Fruit fly (Drosophila melanogaster) whole organism, adult: ENCODE measurements around the gene Ufl1.

Experiments used
- CG11617 ChIP-seq: fragments of 200-800 bp; sonication (Bioruptor generic); optimal IDR thresholded peaks from 2 replicates; lab custom pipeline; 2017; ENCODE audit warnings: mild to moderate bottlenecking, missing biosample characterization, missing genetic modification reagents, missing genetic modification characterization
- CG12768 ChIP-seq: fragments of 200-800 bp; sonication (Bioruptor generic); optimal IDR thresholded peaks from 2 replicates; lab custom pipeline; 2017; ENCODE audit warnings: missing biosample characterization, missing genetic modification characterization, mild to moderate bottlenecking, moderate library complexity, missing genetic modification reagents
- CG14711 ChIP-seq: fragments of 200-800 bp; sonication (Bioruptor generic); optimal IDR thresholded peaks from 2 replicates; lab custom pipeline; 2018; ENCODE audit warnings: missing biosample characterization, mild to moderate bottlenecking, missing genetic modification characterization, moderate library complexity
- CG1620 ChIP-seq: fragments of 200-800 bp; sonication (Bioruptor generic); optimal IDR thresholded peaks from 2 replicates; lab custom pipeline; 2016; ENCODE audit warnings: missing biosample characterization, missing genetic modification characterization
- CG33017 ChIP-seq: fragments of 200-800 bp; sonication (Bioruptor generic); optimal IDR thresholded peaks from 2 replicates; lab custom pipeline; 2018; ENCODE audit warnings: missing biosample characterization, mild to moderate bottlenecking, missing genetic modification characterization, moderate library complexity
- CG5204 ChIP-seq: fragments of 200-800 bp; sonication (Bioruptor generic); optimal IDR thresholded peaks from 2 replicates; lab custom pipeline; 2016; ENCODE audit warnings: missing biosample characterization, missing genetic modification characterization
- CG7045 ChIP-seq: fragments of 200-800 bp; sonication (Bioruptor generic); optimal IDR thresholded peaks from 2 replicates; lab custom pipeline; 2017; ENCODE audit warnings: missing biosample characterization, mild to moderate bottlenecking, missing genetic modification characterization
- CG7101 ChIP-seq: fragments of 200-800 bp; sonication (Bioruptor generic); optimal IDR thresholded peaks from 2 replicates; lab custom pipeline; 2018; ENCODE audit warnings: missing biosample characterization, mild to moderate bottlenecking, missing genetic modification characterization, moderate library complexity
- Clk ChIP-seq: fragments of 200-800 bp; sonication (Bioruptor generic); optimal IDR thresholded peaks from 2 replicates; lab custom pipeline; 2017; ENCODE audit warnings: missing biosample characterization, missing genetic modification characterization
- Crg-1 ChIP-seq: fragments of 200-800 bp; sonication (Bioruptor generic); optimal IDR thresholded peaks from 2 replicates; lab custom pipeline; 2016; ENCODE audit warnings: missing biosample characterization, missing genetic modification characterization
- Hr96 ChIP-seq: fragments of 200-800 bp; sonication (Bioruptor generic); optimal IDR thresholded peaks from 2 replicates; lab custom pipeline; 2016; ENCODE audit warnings: missing biosample characterization, missing genetic modification characterization
- Mnt ChIP-seq: fragments of 200-800 bp; sonication (Bioruptor generic); optimal IDR thresholded peaks from 2 replicates; lab custom pipeline; 2016; ENCODE audit warnings: missing biosample characterization, mild to moderate bottlenecking, missing genetic modification characterization
- bab1 ChIP-seq: fragments of 200-800 bp; sonication (Bioruptor generic); optimal IDR thresholded peaks from 3 replicates; lab custom pipeline; 2019; ENCODE audit warnings: missing biosample characterization, mild to moderate bottlenecking, missing genetic modification characterization, moderate library complexity
- cic ChIP-seq: fragments of 200-800 bp; sonication (Bioruptor generic); optimal IDR thresholded peaks from 2 replicates; lab custom pipeline; 2017; ENCODE audit warnings: missing biosample characterization, mild to moderate bottlenecking, missing genetic modification characterization, moderate library complexity
- cnc ChIP-seq, 2 experiments: fragments of >200 bp; optimal IDR thresholded peaks; 2 replicates each; lab custom pipeline; 2017
- kay ChIP-seq: fragments of 200-800 bp; sonication (Bioruptor generic); peaks from one replicate; lab custom pipeline; 2016; ENCODE audit warnings: missing biosample characterization, missing genetic modification characterization, borderline replicate concordance
- ovo ChIP-seq: fragments of 200-800 bp; sonication (Bioruptor generic); optimal IDR thresholded peaks from 2 replicates; lab custom pipeline; 2016; ENCODE audit warnings: missing biosample characterization, missing genetic modification characterization
- pad ChIP-seq: fragments of 200-800 bp; sonication (Bioruptor generic); optimal IDR thresholded peaks from 3 replicates; lab custom pipeline; 2017; ENCODE audit warnings: missing biosample characterization, missing genetic modification characterization, mild to moderate bottlenecking, moderate library complexity, missing genetic modification reagents
- tj ChIP-seq: fragments of 200-800 bp; sonication (Bioruptor generic); optimal IDR thresholded peaks from 3 replicates; lab custom pipeline; 2017; ENCODE audit warnings: missing biosample characterization, mild to moderate bottlenecking, missing genetic modification characterization, moderate library complexity
- toe ChIP-seq: fragments of 200-800 bp; sonication (Bioruptor generic); optimal IDR thresholded peaks from 2 replicates; lab custom pipeline; 2016; ENCODE audit warnings: missing biosample characterization, missing genetic modification characterization

Gene Ufl1

DNA sequence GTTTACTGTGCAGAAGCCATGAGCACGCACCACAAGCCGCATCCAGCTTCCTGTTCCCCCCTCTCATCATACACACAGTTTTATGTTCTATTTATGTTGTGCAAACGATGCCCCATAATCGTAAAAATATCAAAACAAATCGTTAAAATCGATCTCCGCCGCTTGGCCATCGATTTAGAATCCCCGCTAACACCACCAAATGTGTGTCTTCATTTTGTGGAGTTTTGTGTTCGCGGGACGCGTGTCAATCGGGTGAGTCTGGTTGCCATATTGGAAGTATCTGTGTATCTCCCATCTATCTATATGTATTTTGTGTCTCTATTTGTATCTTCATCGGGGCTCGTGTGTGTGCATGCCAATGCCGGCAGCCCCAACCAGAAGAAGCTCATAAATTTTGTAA is 39.8 kb downstream of the Ufl1 start:
- no peak for TF ChIP-seq CG12768 (GFP tag; lab: Kevin White, UChicago)
- TF ChIP-seq CG1620 (GFP tag; lab: Kevin White, UChicago): no peak
- no peak for TF ChIP-seq CG5204 (GFP tag; lab: Kevin White, UChicago)
- TF ChIP-seq tj (GFP tag; lab: Kevin White, UChicago): no peak
- no peak for TF ChIP-seq CG7045 (GFP tag; lab: Kevin White, UChicago)
- TF ChIP-seq Mnt (GFP tag; lab: Kevin White, UChicago): no peak
- no peak for TF ChIP-seq ovo (GFP tag; lab: Kevin White, UChicago)
- TF ChIP-seq pad (GFP tag; lab: Kevin White, UChicago): no peak
- no peak for TF ChIP-seq CG33017 (tag; lab: Kevin White, UChicago)
- no peak for TF ChIP-seq bab1 (GFP tag; lab: Kevin White, UChicago)
- no peak for TF ChIP-seq kay (GFP tag; lab: Kevin White, UChicago)
- TF ChIP-seq Clk (GFP tag; lab: Kevin White, UChicago): no peak
- TF ChIP-seq CG7101 (tag; lab: Kevin White, UChicago): no peak
- no peak for TF ChIP-seq CG14711
- TF ChIP-seq Hr96 (GFP tag; lab: Kevin White, UChicago): no peak
- TF ChIP-seq cnc (optimal IDR thresholded peaks at IDR 0.05; lab: Kevin White, UChicago): no peak
- no peak for TF ChIP-seq Crg-1 (GFP tag; lab: Kevin White, UChicago)
- TF ChIP-seq toe (GFP tag; lab: Kevin White, UChicago): no peak
- TF ChIP-seq cic (GFP tag; lab: Kevin White, UChicago): no peak
- no peak for TF ChIP-seq CG11617

DNA sequence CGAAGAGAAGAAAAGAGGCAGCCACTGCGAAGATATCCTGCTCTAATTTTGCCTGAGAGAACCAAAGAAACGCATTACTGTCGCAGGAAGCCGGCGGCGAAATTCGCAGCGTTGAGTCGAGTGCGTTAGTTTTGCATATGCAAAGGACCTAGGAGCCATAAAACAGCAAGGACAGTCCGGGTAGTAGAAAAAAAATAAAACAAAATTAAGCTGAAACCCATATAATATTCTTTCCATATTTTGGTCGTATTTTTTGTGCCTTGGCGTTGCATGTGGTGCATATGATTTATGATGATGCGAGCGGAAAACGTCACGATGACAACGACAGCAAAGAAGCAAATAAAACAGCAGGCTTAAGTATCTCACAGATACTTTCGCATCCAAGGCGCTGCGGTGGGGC is 40.5 kb downstream of the Ufl1 start:
- TF ChIP-seq Mnt (GFP tag; lab: Kevin White, UChicago) (no peak), CG5204 (GFP tag; lab: Kevin White, UChicago) (no peak), cic (GFP tag; lab: Kevin White, UChicago) (no peak), CG1620 (GFP tag; lab: Kevin White, UChicago) (no peak), CG7101 (tag; lab: Kevin White, UChicago) (no peak), CG33017 (tag; lab: Kevin White, UChicago) (no peak), CG11617 (no peak)

DNA sequence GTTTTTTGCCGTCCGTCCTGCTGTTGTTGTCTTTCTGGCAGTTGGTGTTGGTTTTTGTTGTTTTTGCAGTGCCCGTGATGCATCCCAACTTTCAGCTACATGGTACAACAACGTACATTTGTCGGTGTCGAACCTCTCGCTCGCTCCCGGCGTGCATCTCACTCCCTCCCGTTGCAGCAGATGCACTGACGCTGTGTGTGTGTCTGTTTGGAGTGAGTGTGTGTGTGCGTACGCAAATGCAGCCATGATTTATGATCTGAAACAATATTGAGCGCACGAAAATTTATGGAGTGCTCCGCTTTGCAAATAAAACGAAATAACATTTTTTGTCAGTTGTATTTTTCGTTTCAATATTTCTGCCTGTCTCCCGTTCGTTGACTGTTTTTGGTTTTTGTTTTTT is 42.7 kb downstream of the Ufl1 start:
- TF ChIP-seq kay (GFP tag; lab: Kevin White, UChicago): no peak
- TF ChIP-seq CG7101 (tag; lab: Kevin White, UChicago): no peak
- TF ChIP-seq CG7045 (GFP tag; lab: Kevin White, UChicago): no peak
- TF ChIP-seq Crg-1 (GFP tag; lab: Kevin White, UChicago): no peak
- TF ChIP-seq CG5204 (GFP tag; lab: Kevin White, UChicago): no peak

DNA sequence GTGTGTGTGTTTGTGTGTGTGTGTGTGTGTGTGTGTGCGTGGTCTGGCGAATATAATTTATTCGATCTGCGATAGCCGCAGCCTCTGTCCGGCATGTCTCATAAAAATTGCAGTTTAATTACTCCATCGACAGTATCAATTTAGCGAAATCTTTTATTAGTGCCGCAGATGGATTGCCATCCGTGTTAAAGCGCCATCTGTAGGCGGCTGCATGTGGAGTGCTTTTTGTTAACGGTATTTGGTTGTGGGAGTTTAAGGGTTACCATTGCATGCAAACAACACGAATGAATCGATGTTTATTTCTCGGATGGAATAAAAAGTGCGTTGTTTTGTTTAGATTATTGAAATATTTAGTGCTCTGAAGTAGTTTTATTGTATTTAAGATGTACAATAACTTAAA is 44.8 kb downstream of the Ufl1 start:
- TF ChIP-seq ovo (GFP tag; lab: Kevin White, UChicago) (no peak), CG7101 (tag; lab: Kevin White, UChicago) (no peak), CG11617 (no peak), CG12768 (GFP tag; lab: Kevin White, UChicago) (no peak), CG5204 (GFP tag; lab: Kevin White, UChicago) (no peak), CG7045 (GFP tag; lab: Kevin White, UChicago) (no peak)

DNA sequence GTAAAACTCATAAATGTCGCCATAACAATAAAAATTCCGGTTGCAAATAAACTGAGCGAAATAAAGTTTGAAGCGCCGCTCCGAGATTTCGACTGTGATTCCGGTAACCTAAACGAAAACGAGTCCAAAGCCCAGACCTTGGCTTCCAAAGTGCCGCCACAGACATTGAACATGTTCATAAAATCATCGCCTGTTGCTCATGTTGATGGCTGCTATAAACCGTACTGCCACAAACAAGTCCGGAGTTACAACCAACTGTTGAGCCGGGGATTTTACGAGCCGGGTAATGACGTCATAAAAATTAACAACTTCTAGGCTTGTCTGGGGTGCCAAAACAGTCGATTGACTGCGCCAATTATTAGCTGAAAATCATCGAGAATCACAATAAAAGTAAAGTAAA is 45.7 kb downstream of the Ufl1 start:
- TF ChIP-seq bab1 (GFP tag; lab: Kevin White, UChicago) (no peak), toe (GFP tag; lab: Kevin White, UChicago) (no peak), CG1620 (GFP tag; lab: Kevin White, UChicago) (no peak), pad (GFP tag; lab: Kevin White, UChicago) (no peak), CG12768 (GFP tag; lab: Kevin White, UChicago) (no peak), CG33017 (tag; lab: Kevin White, UChicago) (no peak), CG14711 (no peak), cic (GFP tag; lab: Kevin White, UChicago) (no peak), CG7045 (GFP tag; lab: Kevin White, UChicago) (no peak), Hr96 (GFP tag; lab: Kevin White, UChicago) (no peak), Clk (GFP tag; lab: Kevin White, UChicago) (no peak), cnc (optimal IDR thresholded peaks at IDR 0.05; lab: Kevin White, UChicago) (no peak), tj (GFP tag; lab: Kevin White, UChicago) (no peak)

DNA sequence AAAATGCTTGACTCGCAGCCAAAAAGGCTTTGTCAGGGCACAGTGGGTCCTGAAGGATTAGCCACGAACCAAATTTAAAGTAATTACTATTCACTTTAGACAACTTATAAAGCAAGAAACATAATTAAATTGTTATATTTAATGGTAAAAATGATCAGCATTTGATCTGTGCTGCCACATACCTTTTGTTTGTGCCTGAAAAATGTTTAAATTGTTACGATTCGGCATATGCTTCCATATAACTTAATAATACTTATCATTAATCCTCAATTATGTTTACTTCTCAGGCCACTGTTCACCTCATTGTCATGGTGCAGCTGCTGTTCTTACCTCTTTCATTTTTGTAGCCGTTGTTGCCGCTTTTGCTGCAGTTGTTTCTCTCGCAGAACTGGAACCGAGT is 49.0 kb downstream of the Ufl1 start:
- TF ChIP-seq cic (GFP tag; lab: Kevin White, UChicago) (no peak), CG1620 (GFP tag; lab: Kevin White, UChicago) (no peak), CG7045 (GFP tag; lab: Kevin White, UChicago) (no peak), CG7101 (tag; lab: Kevin White, UChicago) (no peak), tj (GFP tag; lab: Kevin White, UChicago) (no peak), cnc (optimal IDR thresholded peaks at IDR 0.05; lab: Kevin White, UChicago) (no peak), CG12768 (GFP tag; lab: Kevin White, UChicago) (no peak), pad (GFP tag; lab: Kevin White, UChicago) (no peak), Mnt (GFP tag; lab: Kevin White, UChicago) (no peak), CG14711 (no peak)

DNA sequence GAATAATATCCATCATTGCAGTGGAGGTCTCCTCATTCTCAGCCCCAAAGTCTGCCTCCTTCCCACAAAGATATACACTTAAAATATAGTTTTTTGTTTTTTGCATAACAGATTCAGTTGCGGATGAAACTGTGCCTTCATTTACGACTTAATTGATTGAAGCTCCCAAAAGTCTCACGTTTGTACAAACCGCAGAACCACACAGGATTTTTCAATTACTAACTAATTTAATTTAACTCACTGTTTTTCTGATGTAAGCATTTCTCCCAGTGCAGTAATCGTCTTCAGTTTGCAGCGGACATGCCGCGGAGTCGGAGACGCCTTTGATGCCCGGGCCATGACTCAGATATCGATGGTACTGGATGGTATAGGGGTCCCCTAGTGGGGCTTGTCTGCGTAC is 49.7 kb downstream of the Ufl1 start:
- TF ChIP-seq CG7045 (GFP tag; lab: Kevin White, UChicago) (no peak), CG12768 (GFP tag; lab: Kevin White, UChicago) (no peak), CG1620 (GFP tag; lab: Kevin White, UChicago) (no peak), CG11617 (no peak)
